In the genomic region with DNA sequence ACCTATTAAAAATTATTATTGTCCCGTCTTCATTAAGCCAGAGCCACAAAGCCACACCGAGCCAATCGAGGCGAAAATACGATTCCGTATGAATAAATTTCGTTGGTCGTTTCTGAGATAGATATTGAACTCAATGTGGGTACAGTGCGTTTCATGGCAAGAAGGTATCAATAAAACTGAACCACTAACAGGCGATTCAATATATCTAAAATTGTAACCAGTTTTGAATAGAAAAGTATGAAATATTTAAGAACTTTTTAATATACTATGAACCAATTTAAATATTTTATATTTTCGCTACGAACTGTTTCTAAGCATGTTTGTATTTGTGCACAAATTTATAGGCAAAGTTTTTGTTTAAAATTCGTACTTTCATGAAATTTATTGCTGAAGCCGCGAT, we compare ENCODE assay signal across 1 fruit fly cellular context.
TF ChIP-seq lines count a peak whose summit lies in the region.

No protein-coding gene starts in this region.

TF ChIP-seq in whole organism, embryonic, 481 proteins besides CTCF, POLR2A, EP300 and RAD21 (continued from another document and continues in another):
- TF ChIP-seq CG1233 (GFP tag; optimal IDR thresholded peaks at IDR 0.05; lab: Kevin White, UChicago) = no peak
- no peak for TF ChIP-seq CG42726 (GFP tag; IDR thresholded peaks at IDR 0.05; lab: Robert Waterston, UW; ENCODE audit: partially characterized antibody)
- TF ChIP-seq pum (GFP tag; optimal IDR thresholded peaks at IDR 0.05; lab: Kevin White, UChicago) = no peak
- no peak for TF ChIP-seq CG8359 (GFP tag; optimal IDR thresholded peaks at IDR 0.05; lab: Kevin White, UChicago; ENCODE audit: borderline replicate concordance)
- no peak for TF ChIP-seq sr (GFP tag; IDR thresholded peaks at IDR 0.05; lab: Robert Waterston, UW)
- no peak for TF ChIP-seq Eip74EF (GFP tag; optimal IDR thresholded peaks at IDR 0.05; lab: Kevin White, UChicago)
- peak; percentile 62 for TF ChIP-seq HLH54F (GFP tag; optimal IDR thresholded peaks at IDR 0.05; lab: Kevin White, UChicago)
- TF ChIP-seq CG12071 (GFP tag; optimal IDR thresholded peaks at IDR 0.05; lab: Kevin White, UChicago) = no peak
- TF ChIP-seq Atf3 (GFP tag; optimal IDR thresholded peaks at IDR 0.05; lab: Kevin White, UChicago) = no peak
- TF ChIP-seq NFAT (GFP tag; IDR thresholded peaks at IDR 0.05; lab: Robert Waterston, UW) = peak; percentile 45
- no peak for TF ChIP-seq shn (GFP tag; optimal IDR thresholded peaks at IDR 0.05; lab: Kevin White, UChicago)
- TF ChIP-seq sd (tag; optimal IDR thresholded peaks at IDR 0.05; lab: Kevin White, UChicago) = peak; percentile 56
- no peak for TF ChIP-seq Camta (GFP tag; optimal IDR thresholded peaks at IDR 0.05; lab: Kevin White, UChicago)
- peak; percentile 25 for TF ChIP-seq gro (GFP tag; optimal IDR thresholded peaks at IDR 0.05; lab: Kevin White, UChicago)
- TF ChIP-seq mirr (GFP tag; optimal IDR thresholded peaks at IDR 0.05; lab: Kevin White, UChicago) = no peak
- TF ChIP-seq odd (GFP tag; optimal IDR thresholded peaks at IDR 0.05; lab: Kevin White, UChicago) = no peak
- TF ChIP-seq Sox100B (GFP tag; optimal IDR thresholded peaks at IDR 0.05; lab: Kevin White, UChicago) = no peak
- TF ChIP-seq CG8478 (optimal IDR thresholded peaks at IDR 0.05; lab: Kevin White, UChicago) = no peak
- TF ChIP-seq CG17361 (GFP tag; IDR thresholded peaks at IDR 0.05; lab: Robert Waterston, UW) = no peak
- TF ChIP-seq CG2678 (tag; optimal IDR thresholded peaks at IDR 0.05; lab: Kevin White, UChicago) = peak; percentile 71
- no peak for TF ChIP-seq CG6683 (GFP tag; optimal IDR thresholded peaks at IDR 0.05; lab: Kevin White, UChicago)
- no peak for TF ChIP-seq CG3726 (GFP tag; IDR thresholded peaks at IDR 0.05; lab: Robert Waterston, UW)
- TF ChIP-seq aop (GFP tag; IDR thresholded peaks at IDR 0.05; lab: Robert Waterston, UW) = no peak
- no peak; the same call in 1 of the 2 replicates for TF ChIP-seq CG32767 (GFP tag; IDR thresholded peaks at IDR 0.05; lab: Robert Waterston, UW)
- no peak for TF ChIP-seq Ets97D (GFP tag; optimal IDR thresholded peaks at IDR 0.05; lab: Kevin White, UChicago)
- no peak for TF ChIP-seq MBD-R2 (GFP tag; IDR thresholded peaks at IDR 0.05; lab: Robert Waterston, UW)
- TF ChIP-seq dysf (GFP tag; IDR thresholded peaks at IDR 0.05; lab: Robert Waterston, UW) = peak; percentile 56; the same call in 2 of the 3 replicates
- TF ChIP-seq insv (GFP tag; optimal IDR thresholded peaks at IDR 0.05; lab: Kevin White, UChicago) = no peak
- no peak for TF ChIP-seq D19A (tag; optimal IDR thresholded peaks at IDR 0.05; lab: Kevin White, UChicago)
- no peak; the same call in 1 of the 2 replicates for TF ChIP-seq CG8765 (GFP tag; IDR thresholded peaks at IDR 0.05; lab: Robert Waterston, UW)
- TF ChIP-seq CG15601 (tag; optimal IDR thresholded peaks at IDR 0.05; lab: Kevin White, UChicago) = no peak
- no peak for TF ChIP-seq eyg (GFP tag; optimal IDR thresholded peaks at IDR 0.05; lab: Kevin White, UChicago)
- TF ChIP-seq ftz-f1 (GFP tag; optimal IDR thresholded peaks at IDR 0.05; lab: Kevin White, UChicago) = no peak
- TF ChIP-seq CG5245 (GFP tag; optimal IDR thresholded peaks at IDR 0.05; lab: Kevin White, UChicago) = no peak
- no peak for TF ChIP-seq CG31388 (GFP tag; optimal IDR thresholded peaks at IDR 0.05; lab: Kevin White, UChicago)
- TF ChIP-seq CG18764 (GFP tag; optimal IDR thresholded peaks at IDR 0.05; lab: Kevin White, UChicago) = no peak
- TF ChIP-seq CG17568 (GFP tag; optimal IDR thresholded peaks at IDR 0.05; lab: Kevin White, UChicago) = peak; percentile 28
- TF ChIP-seq fd3F (GFP tag; optimal IDR thresholded peaks at IDR 0.05; lab: Kevin White, UChicago) = peak; percentile 83
- TF ChIP-seq ATbp (GFP tag; optimal IDR thresholded peaks at IDR 0.05; lab: Kevin White, UChicago) = no peak
- peak; percentile 75 for TF ChIP-seq PHDP (tag; optimal IDR thresholded peaks at IDR 0.05; lab: Kevin White, UChicago)
- TF ChIP-seq Hsf (GFP tag; optimal IDR thresholded peaks at IDR 0.05; lab: Kevin White, UChicago) = peak; percentile 44
- no peak; the same call in 1 of the 2 replicates for TF ChIP-seq gsb (GFP tag; IDR thresholded peaks at IDR 0.05; lab: Robert Waterston, UW)
- peak; percentile 86 for TF ChIP-seq CG11695 (GFP tag; IDR thresholded peaks at IDR 0.05; lab: Robert Waterston, UW)
- TF ChIP-seq CG9932 (GFP tag; IDR thresholded peaks at IDR 0.05; lab: Robert Waterston, UW) = peak; percentile 87
- TF ChIP-seq CG34224 (GFP tag; IDR thresholded peaks at IDR 0.05; lab: Robert Waterston, UW; ENCODE audit: partially characterized antibody) = no peak
- peak; percentile 65 for TF ChIP-seq CG10209 (GFP tag; optimal IDR thresholded peaks at IDR 0.05; lab: Kevin White, UChicago)
- TF ChIP-seq sim (GFP tag; IDR thresholded peaks at IDR 0.05; lab: Robert Waterston, UW) = no peak
- no peak for TF ChIP-seq CG31365 (tag; optimal IDR thresholded peaks at IDR 0.05; lab: Kevin White, UChicago)
- peak; percentile 42 for TF ChIP-seq Vsx1 (GFP tag; optimal IDR thresholded peaks at IDR 0.05; lab: Kevin White, UChicago)
- peak; percentile 18 for TF ChIP-seq CG18011 (GFP tag; optimal IDR thresholded peaks at IDR 0.05; lab: Kevin White, UChicago)
- TF ChIP-seq CG10654 (GFP tag; optimal IDR thresholded peaks at IDR 0.05; lab: Kevin White, UChicago) = no peak
- TF ChIP-seq CrebB (tag; optimal IDR thresholded peaks at IDR 0.05; lab: Kevin White, UChicago) = peak; percentile 43
- TF ChIP-seq gt (GFP tag; IDR thresholded peaks at IDR 0.05; lab: Robert Waterston, UW) = no peak
- peak; percentile 31 for TF ChIP-seq tio (GFP tag; optimal IDR thresholded peaks at IDR 0.05; lab: Kevin White, UChicago)
- TF ChIP-seq CG43689 (GFP tag; IDR thresholded peaks at IDR 0.05; lab: Robert Waterston, UW) = no peak
- no peak for TF ChIP-seq ems (GFP tag; optimal IDR thresholded peaks at IDR 0.05; lab: Kevin White, UChicago)
- TF ChIP-seq ase (GFP tag; IDR thresholded peaks at IDR 0.05; lab: Robert Waterston, UW) = no peak; the same call in 2 of the 3 replicates
- peak; percentile 30; the same call in 1 of the 2 replicates for TF ChIP-seq CG32772 (GFP tag; IDR thresholded peaks at IDR 0.05; lab: Robert Waterston, UW)
- no peak for TF ChIP-seq Sry-δ (GFP tag; optimal IDR thresholded peaks at IDR 0.05; lab: Kevin White, UChicago)
- no peak for TF ChIP-seq CG13287 (GFP tag; IDR thresholded peaks at IDR 0.05; lab: Robert Waterston, UW; ENCODE audit: partially characterized antibody)
- TF ChIP-seq Ets65A (GFP tag; lab: Kevin White, UChicago) = no peak
- TF ChIP-seq E2f2 (GFP tag; IDR thresholded peaks at IDR 0.05; lab: Robert Waterston, UW) = no peak; the same call in 1 of the 2 replicates
- TF ChIP-seq ap (GFP tag; IDR thresholded peaks at IDR 0.05; lab: Robert Waterston, UW) = no peak
- no peak for TF ChIP-seq Nf-YC (tag; optimal IDR thresholded peaks at IDR 0.05; lab: Kevin White, UChicago)
- TF ChIP-seq dimm (GFP tag; IDR thresholded peaks at IDR 0.05; lab: Robert Waterston, UW) = no peak
- TF ChIP-seq CG15269 (tag; optimal IDR thresholded peaks at IDR 0.05; lab: Kevin White, UChicago) = peak; percentile 79
- TF ChIP-seq h (optimal IDR thresholded peaks at IDR 0.05; lab: Kevin White, UChicago) = no peak
- peak; percentile 52 for TF ChIP-seq schlank (tag; optimal IDR thresholded peaks at IDR 0.05; lab: Kevin White, UChicago)
- TF ChIP-seq dati (GFP tag; IDR thresholded peaks at IDR 0.05; lab: Robert Waterston, UW) = no peak
- TF ChIP-seq CG6854 (GFP tag; optimal IDR thresholded peaks at IDR 0.05; lab: Kevin White, UChicago) = no peak
- no peak for TF ChIP-seq CG6654 (GFP tag; optimal IDR thresholded peaks at IDR 0.05; lab: Kevin White, UChicago)
- TF ChIP-seq crc (GFP tag; optimal IDR thresholded peaks at IDR 0.05; lab: Kevin White, UChicago) = no peak
- TF ChIP-seq kah (GFP tag; optimal IDR thresholded peaks at IDR 0.05; lab: Kevin White, UChicago) = no peak
- no peak for TF ChIP-seq sima (GFP tag; optimal IDR thresholded peaks at IDR 0.05; lab: Kevin White, UChicago)
- TF ChIP-seq Hey (tag; optimal IDR thresholded peaks at IDR 0.05; lab: Kevin White, UChicago) = no peak
- no peak for TF ChIP-seq lola (GFP tag; optimal IDR thresholded peaks at IDR 0.05; lab: Kevin White, UChicago)
- TF ChIP-seq CG8089 (GFP tag; optimal IDR thresholded peaks at IDR 0.05; lab: Kevin White, UChicago) = no peak
- TF ChIP-seq Nf-YB (GFP tag; optimal IDR thresholded peaks at IDR 0.05; lab: Kevin White, UChicago) = peak; percentile 13
- TF ChIP-seq CG7556 (GFP tag; optimal IDR thresholded peaks at IDR 0.05; lab: Kevin White, UChicago) = peak; percentile 56
- TF ChIP-seq bab2 (GFP tag; optimal IDR thresholded peaks at IDR 0.05; lab: Kevin White, UChicago) = peak; percentile 27
- TF ChIP-seq trem (tag; optimal IDR thresholded peaks at IDR 0.05; lab: Kevin White, UChicago) = no peak
- no peak; the same call in 1 of the 2 replicates for TF ChIP-seq CG10366 (GFP tag; IDR thresholded peaks at IDR 0.05; lab: Robert Waterston, UW)
- TF ChIP-seq Meics (GFP tag; optimal IDR thresholded peaks at IDR 0.05; lab: Kevin White, UChicago) = peak; percentile 71
- TF ChIP-seq CG7372 (GFP tag; IDR thresholded peaks at IDR 0.05; lab: Robert Waterston, UW) = no peak
- TF ChIP-seq fd102C (GFP tag; optimal IDR thresholded peaks at IDR 0.05; lab: Kevin White, UChicago) = no peak
- TF ChIP-seq HmgZ (tag; optimal IDR thresholded peaks at IDR 0.05; lab: Kevin White, UChicago) = peak; percentile 56
- peak; percentile 71 for TF ChIP-seq zfh2 (GFP tag; optimal IDR thresholded peaks at IDR 0.05; lab: Kevin White, UChicago)
- TF ChIP-seq salm (tag; optimal IDR thresholded peaks at IDR 0.05; lab: Kevin White, UChicago) = no peak
- no peak for TF ChIP-seq crp (GFP tag; optimal IDR thresholded peaks at IDR 0.05; lab: Kevin White, UChicago)
- TF ChIP-seq gcm (GFP tag; optimal IDR thresholded peaks at IDR 0.05; lab: Kevin White, UChicago) = no peak
- no peak for TF ChIP-seq luna (GFP tag; optimal IDR thresholded peaks at IDR 0.05; lab: Kevin White, UChicago)
- TF ChIP-seq CG11504 (tag; optimal IDR thresholded peaks at IDR 0.05; lab: Kevin White, UChicago) = peak; percentile 24
- no peak for TF ChIP-seq lbe (GFP tag; optimal IDR thresholded peaks at IDR 0.05; lab: Kevin White, UChicago)
- no peak for TF ChIP-seq Hr78 (GFP tag; optimal IDR thresholded peaks at IDR 0.05; lab: Kevin White, UChicago)
- TF ChIP-seq B-H1 (GFP tag; IDR thresholded peaks at IDR 0.05; lab: Robert Waterston, UW) = peak; percentile 15; the same call in 2 of the 3 replicates
- no peak for TF ChIP-seq sisA (GFP tag; IDR thresholded peaks at IDR 0.05; lab: Robert Waterston, UW)
- peak; percentile 49; the same call in 1 of the 2 replicates for TF ChIP-seq CG4730 (GFP tag; IDR thresholded peaks at IDR 0.05; lab: Robert Waterston, UW)
- TF ChIP-seq CG9797 (GFP tag; optimal IDR thresholded peaks at IDR 0.05; lab: Kevin White, UChicago) = no peak
- no peak for TF ChIP-seq gsb-n (tag; optimal IDR thresholded peaks at IDR 0.05; lab: Kevin White, UChicago)
- peak; percentile 59 for TF ChIP-seq CG12391 (tag; optimal IDR thresholded peaks at IDR 0.05; lab: Kevin White, UChicago)
- TF ChIP-seq C15 (GFP tag; IDR thresholded peaks at IDR 0.05; lab: Robert Waterston, UW) = no peak
- TF ChIP-seq lov (optimal IDR thresholded peaks at IDR 0.05; lab: Kevin White, UChicago) = no peak
- TF ChIP-seq lov (GFP tag; IDR thresholded peaks at IDR 0.05; lab: Robert Waterston, UW) = no peak
- TF ChIP-seq D19B (GFP tag; optimal IDR thresholded peaks at IDR 0.05; lab: Kevin White, UChicago) = peak; percentile 31
- TF ChIP-seq CG11456 (GFP tag; IDR thresholded peaks at IDR 0.05; lab: Robert Waterston, UW) = peak; percentile 56; the same call in 1 of the 3 replicates
- TF ChIP-seq stc (GFP tag; IDR thresholded peaks at IDR 0.05; lab: Robert Waterston, UW) = peak; percentile 53; the same call in 1 of the 2 replicates
- no peak for TF ChIP-seq knrl (GFP tag; IDR thresholded peaks at IDR 0.05; lab: Robert Waterston, UW; ENCODE audit: partially characterized antibody)
- peak; percentile 66; the same call in 1 of the 2 replicates for TF ChIP-seq lmd (GFP tag; IDR thresholded peaks at IDR 0.05; lab: Robert Waterston, UW)
- TF ChIP-seq Jarid2 (GFP tag; optimal IDR thresholded peaks at IDR 0.05; lab: Kevin White, UChicago) = no peak
- peak in 1 of 2 experiments; percentile 31 for TF ChIP-seq Hr51 (GFP tag; optimal IDR thresholded peaks at IDR 0.05; lab: Kevin White, UChicago)
- TF ChIP-seq Tbp (GFP tag; optimal IDR thresholded peaks at IDR 0.05; lab: Kevin White, UChicago) = no peak
- TF ChIP-seq CG10274 (GFP tag; optimal IDR thresholded peaks at IDR 0.05; lab: Kevin White, UChicago) = no peak
- peak; percentile 17 for TF ChIP-seq HHEX (GFP tag; optimal IDR thresholded peaks at IDR 0.05; lab: Kevin White, UChicago)
- peak; percentile 65 for TF ChIP-seq CG14441 (GFP tag; IDR thresholded peaks at IDR 0.05; lab: Robert Waterston, UW)
- TF ChIP-seq Awh (GFP tag; IDR thresholded peaks at IDR 0.05; lab: Robert Waterston, UW) = no peak
- TF ChIP-seq CG7786 (GFP tag; optimal IDR thresholded peaks at IDR 0.05; lab: Kevin White, UChicago) = peak; percentile 4
- no peak for TF ChIP-seq Elba2 (GFP tag; optimal IDR thresholded peaks at IDR 0.05; lab: Kevin White, UChicago)
- TF ChIP-seq CG5180 (GFP tag; optimal IDR thresholded peaks at IDR 0.05; lab: Kevin White, UChicago) = no peak
- no peak for TF ChIP-seq hbn (GFP tag; IDR thresholded peaks at IDR 0.05; lab: Robert Waterston, UW; ENCODE audit: partially characterized antibody)
- peak; percentile 35; the same call in 1 of the 2 replicates for TF ChIP-seq E2f1 (GFP tag; IDR thresholded peaks at IDR 0.05; lab: Robert Waterston, UW)
- no peak for TF ChIP-seq gce (GFP tag; IDR thresholded peaks at IDR 0.05; lab: Robert Waterston, UW)
- TF ChIP-seq lilli (GFP tag; optimal IDR thresholded peaks at IDR 0.05; lab: Kevin White, UChicago) = peak; percentile 59
- no peak for TF ChIP-seq yki (optimal IDR thresholded peaks at IDR 0.05; lab: Kevin White, UChicago)
- TF ChIP-seq CG12104 (GFP tag; optimal IDR thresholded peaks at IDR 0.05; lab: Kevin White, UChicago) = peak; percentile 2
- no peak for TF ChIP-seq CG10543 (GFP tag; optimal IDR thresholded peaks at IDR 0.05; lab: Kevin White, UChicago)
- TF ChIP-seq CG15479 (GFP tag; optimal IDR thresholded peaks at IDR 0.05; lab: Kevin White, UChicago) = no peak
- peak; percentile 25 for TF ChIP-seq CG16815 (GFP tag; optimal IDR thresholded peaks at IDR 0.05; lab: Kevin White, UChicago)
- no peak for TF ChIP-seq ewg (GFP tag; optimal IDR thresholded peaks at IDR 0.05; lab: Kevin White, UChicago)
- no peak for TF ChIP-seq Hr39 (optimal IDR thresholded peaks at IDR 0.05; lab: Kevin White, UChicago)
- TF ChIP-seq CG7963 (GFP tag; IDR thresholded peaks at IDR 0.05; lab: Robert Waterston, UW; ENCODE audit: partially characterized antibody) = no peak
